Worm (Caenorhabditis elegans) whole organism, L2 larva: ENCODE data around the gene R08E5.1.

Source experiments
- lin-11 ChIP-seq: fragments of 150-350 bp; sonication (generic microtip); optimal IDR thresholded peaks from 2 replicates; lab custom pipeline; 2014; ENCODE audit warnings: missing biosample characterization, missing genetic modification characterization, inconsistent platforms, mixed read lengths
- nhr-12 ChIP-seq: fragments of 150-350 bp; optimal IDR thresholded peaks from 2 replicates; lab custom pipeline; 2014; ENCODE audit warnings: missing biosample characterization, missing genetic modification characterization
- nhr-23 ChIP-seq: fragments of 150-350 bp; optimal IDR thresholded peaks from 2 replicates; lab custom pipeline; 2014; ENCODE audit warnings: missing biosample characterization, missing genetic modification reagents, missing genetic modification characterization
- ztf-11 ChIP-seq: sonication (generic microtip); optimal IDR thresholded peaks from 2 replicates; lab custom pipeline; 2017; ENCODE audit warnings: missing biosample characterization, missing genetic modification characterization

- TF ChIP-seq lin-11 (tag; lab: Kevin White, UChicago) = no peak
- no peak for TF ChIP-seq nhr-12
- TF ChIP-seq nhr-23 (tag; lab: Kevin White, UChicago) = no peak
- no peak for TF ChIP-seq ztf-11 (tag; lab: Kevin White, UChicago)
Observed at ce11 chrV:3738409-3738808, 32.9 kb downstream of the R08E5.1 start.
